Fruit fly (Drosophila melanogaster) whole organism, embryonic: ENCODE data around the gene Sam-S.
A peak's percentile ranks its signal among the peaks of the same experiment; 100 is the strongest.

Source experiments
- Asciz ChIP-seq: fragments of 200-800 bp; sonication (Bioruptor generic); optimal IDR thresholded peaks from 2 replicates; lab custom pipeline; 2017; ENCODE audit warnings: missing biosample characterization, mild to moderate bottlenecking, missing genetic modification characterization, missing genetic modification reagents
- Awh ChIP-seq: fragments of 200-800 bp; sonication (Bioruptor generic); IDR thresholded peaks from 2 replicates; pipeline ENCODE4, ENCODE4 v1.3.6; 2022; ENCODE audit warnings: missing biosample characterization, missing genetic modification characterization
- Bgb ChIP-seq: fragments of 200-800 bp; sonication (Bioruptor generic); IDR thresholded peaks from 2 replicates; pipeline ENCODE4 v1.3.6; 2022; ENCODE audit warnings: missing biosample characterization, missing genetic modification characterization; ENCODE audit not compliant: partially characterized antibody
- CG11085 ChIP-seq: fragments of 200-800 bp; sonication (Bioruptor generic); IDR thresholded peaks from 2 replicates; pipeline ENCODE4 v1.3.6; 2022; ENCODE audit warnings: missing biosample characterization, missing genetic modification characterization
- CG11560 ChIP-seq: fragments of 200-800 bp; sonication (Bioruptor generic); IDR thresholded peaks from 3 replicates; pipeline ENCODE4 v1.3.6; 2022; ENCODE audit warnings: missing biosample characterization, missing genetic modification characterization
- CG12104 ChIP-seq: fragments of 200-800 bp; sonication (Bioruptor generic); optimal IDR thresholded peaks from 3 replicates; lab custom pipeline; 2016; ENCODE audit warnings: missing biosample characterization, missing genetic modification characterization
- CG12236 ChIP-seq: fragments of 200-800 bp; sonication (Bioruptor generic); optimal IDR thresholded peaks from 2 replicates; lab custom pipeline; 2016; ENCODE audit warnings: missing biosample characterization, missing genetic modification characterization
- CG12299 ChIP-seq: fragments of 200-800 bp; sonication (Bioruptor generic); optimal IDR thresholded peaks from 2 replicates; lab custom pipeline; 2018; ENCODE audit warnings: missing biosample characterization, mild to moderate bottlenecking, missing genetic modification characterization
- CG14014 ChIP-seq: fragments of 200-800 bp; sonication (Bioruptor generic); IDR thresholded peaks from 2 replicates; pipeline ENCODE4 v1.3.6; 2022; ENCODE audit warnings: missing biosample characterization, missing genetic modification characterization
- CG14050 ChIP-seq: fragments of 200-800 bp; sonication (Bioruptor generic); IDR thresholded peaks from 3 replicates; pipeline ENCODE4 v1.3.6; 2022; ENCODE audit warnings: missing biosample characterization, missing genetic modification characterization
- CG14860 ChIP-seq: fragments of 200-800 bp; sonication (Bioruptor generic); IDR thresholded peaks from 3 replicates; pipeline ENCODE4 v1.3.6; 2022; ENCODE audit warnings: missing biosample characterization, missing genetic modification characterization; ENCODE audit not compliant: partially characterized antibody
- CG15073 ChIP-seq: fragments of 200-800 bp; sonication (Bioruptor generic); optimal IDR thresholded peaks from 2 replicates; lab custom pipeline; 2016; ENCODE audit warnings: missing biosample characterization, missing genetic modification characterization
- CG17912 ChIP-seq: fragments of 200-800 bp; sonication (Bioruptor generic); optimal IDR thresholded peaks from 2 replicates; lab custom pipeline; 2018; ENCODE audit warnings: missing biosample characterization, mild to moderate bottlenecking, missing genetic modification characterization
- CG30020 ChIP-seq: fragments of 200-800 bp; optimal IDR thresholded peaks from 2 replicates; lab custom pipeline; 2019; ENCODE audit warnings: missing biosample characterization, mild to moderate bottlenecking, missing genetic modification characterization, moderate library complexity
- CG3407 ChIP-seq: fragments of 200-800 bp; sonication (Bioruptor generic); optimal IDR thresholded peaks from 2 replicates; lab custom pipeline; 2018; ENCODE audit warnings: missing biosample characterization, mild to moderate bottlenecking, missing genetic modification characterization
- CG6813 ChIP-seq: fragments of 200-800 bp; sonication (Bioruptor generic); optimal IDR thresholded peaks from 2 replicates; lab custom pipeline; 2017; ENCODE audit warnings: missing biosample characterization, missing genetic modification characterization, mild to moderate bottlenecking, moderate library complexity, missing genetic modification reagents
- CG7372 ChIP-seq: fragments of 200-800 bp; sonication (Bioruptor generic); IDR thresholded peaks from 2 replicates; pipeline ENCODE4 v1.3.6; 2022; ENCODE audit warnings: missing biosample characterization, missing genetic modification characterization
- CG7839 ChIP-seq: fragments of 200-800 bp; sonication (Bioruptor generic); optimal IDR thresholded peaks from 3 replicates; lab custom pipeline; 2018; ENCODE audit warnings: missing biosample characterization, mild to moderate bottlenecking, missing genetic modification characterization, moderate library complexity
- CG8388 ChIP-seq: fragments of 200-800 bp; sonication (Bioruptor generic); optimal IDR thresholded peaks from 2 replicates; lab custom pipeline; 2019; ENCODE audit warnings: missing biosample characterization, mild to moderate bottlenecking, missing genetic modification characterization, moderate library complexity
- CG8924 ChIP-seq: fragments of 200-800 bp; optimal IDR thresholded peaks from 3 replicates; lab custom pipeline; 2019; ENCODE audit warnings: missing biosample characterization, mild to moderate bottlenecking, missing genetic modification characterization, moderate library complexity
- CG9817 ChIP-seq: fragments of 200-800 bp; sonication (Bioruptor generic); optimal IDR thresholded peaks from 2 replicates; lab custom pipeline; 2018; ENCODE audit warnings: missing biosample characterization, mild to moderate bottlenecking, missing genetic modification characterization, moderate library complexity
- Gsc ChIP-seq: fragments of 200-800 bp; sonication (Bioruptor generic); IDR thresholded peaks from 2 replicates; pipeline ENCODE4 v1.3.6; 2022; ENCODE audit warnings: missing biosample characterization, missing genetic modification characterization
- Lim3 ChIP-seq: fragments of 200-800 bp; sonication (Bioruptor generic); IDR thresholded peaks from 2 replicates; pipeline ENCODE4 v1.3.6; 2022; ENCODE audit warnings: missing biosample characterization, missing genetic modification characterization
- MTF-1 ChIP-seq: fragments of 200-800 bp; sonication (Bioruptor generic); optimal IDR thresholded peaks from 2 replicates; lab custom pipeline; 2018; ENCODE audit warnings: missing biosample characterization, mild to moderate bottlenecking, missing genetic modification characterization, borderline replicate concordance
- Myb ChIP-seq: fragments of 200-800 bp; sonication (Bioruptor generic); optimal IDR thresholded peaks from 2 replicates; lab custom pipeline; 2016; ENCODE audit warnings: missing biosample characterization, missing genetic modification characterization
- NC2α ChIP-seq: fragments of 200-800 bp; sonication (Bioruptor generic); optimal IDR thresholded peaks from 2 replicates; lab custom pipeline; 2016; ENCODE audit warnings: missing biosample characterization, missing genetic modification characterization
- Optix ChIP-seq: fragments of 200-800 bp; sonication (Bioruptor generic); IDR thresholded peaks from 3 replicates; pipeline ENCODE4 v1.3.6; 2022; ENCODE audit warnings: missing biosample characterization, missing genetic modification characterization
- PHDP ChIP-seq: fragments of 200-800 bp; sonication (Bioruptor generic); optimal IDR thresholded peaks from 3 replicates; lab custom pipeline; 2018; ENCODE audit warnings: missing biosample characterization, mild to moderate bottlenecking, missing genetic modification characterization, moderate library complexity
- Scr ChIP-seq: fragments of 200-800 bp; sonication (Bioruptor generic); IDR thresholded peaks from 2 replicates; pipeline ENCODE4 v1.3.6; 2022; ENCODE audit warnings: missing biosample characterization, missing genetic modification characterization; ENCODE audit not compliant: partially characterized antibody
- Six4 ChIP-seq: fragments of 200-800 bp; sonication (Bioruptor generic); optimal IDR thresholded peaks from 2 replicates; lab custom pipeline; 2016; ENCODE audit warnings: missing biosample characterization, missing genetic modification characterization
- Ssrp ChIP-seq: fragments of 200-800 bp; sonication (Bioruptor generic); optimal IDR thresholded peaks from 2 replicates; lab custom pipeline; 2018; ENCODE audit warnings: missing biosample characterization, mild to moderate bottlenecking, missing genetic modification characterization, moderate library complexity
- bcd ChIP-seq: fragments of 200-800 bp; sonication (Bioruptor generic); optimal IDR thresholded peaks from 2 replicates; lab custom pipeline; 2017; ENCODE audit warnings: missing biosample characterization, mild to moderate bottlenecking, missing genetic modification characterization
- dpn ChIP-seq, 2 experiments: fragments of 200-800 bp; sonication (Bioruptor generic); optimal IDR thresholded peaks; 3 replicates each; lab custom pipeline; 2016; ENCODE audit warnings: missing biosample characterization in 2 of 2, missing genetic modification characterization in 2 of 2
- ewg ChIP-seq: fragments of 200-800 bp; sonication (Bioruptor generic); optimal IDR thresholded peaks from 3 replicates; lab custom pipeline; 2017; ENCODE audit warnings: mild to moderate bottlenecking, missing biosample characterization, missing genetic modification reagents, missing genetic modification characterization
- fd3F ChIP-seq: fragments of 200-800 bp; sonication (Bioruptor generic); optimal IDR thresholded peaks from 2 replicates; lab custom pipeline; 2018; ENCODE audit warnings: missing biosample characterization, mild to moderate bottlenecking, missing genetic modification characterization, moderate library complexity
- grn ChIP-seq: fragments of 200-800 bp; sonication (Bioruptor generic); optimal IDR thresholded peaks from 3 replicates; lab custom pipeline; 2017; ENCODE audit warnings: missing biosample characterization, missing genetic modification characterization
- insv ChIP-seq, 2 experiments: fragments of 200-800 bp; sonication (Bioruptor generic); optimal IDR thresholded peaks; 3 replicates each; lab custom pipeline; 2016 to 2018; ENCODE audit warnings: missing biosample characterization in 2 of 2, missing genetic modification characterization in 2 of 2
- lbe ChIP-seq: fragments of 200-800 bp; sonication (Bioruptor generic); optimal IDR thresholded peaks from 2 replicates; lab custom pipeline; 2016; ENCODE audit warnings: missing biosample characterization, mild to moderate bottlenecking, missing genetic modification characterization
- mirr ChIP-seq: fragments of 200-800 bp; sonication (Bioruptor generic); optimal IDR thresholded peaks from 3 replicates; lab custom pipeline; 2018; ENCODE audit warnings: missing biosample characterization, mild to moderate bottlenecking, missing genetic modification characterization
- nau ChIP-seq: fragments of 200-800 bp; sonication (Bioruptor generic); optimal IDR thresholded peaks from 3 replicates; lab custom pipeline; 2017; ENCODE audit warnings: missing biosample characterization, mild to moderate bottlenecking, missing genetic modification characterization, missing genetic modification reagents
- nerfin-2 ChIP-seq: fragments of 200-800 bp; sonication (Bioruptor generic); IDR thresholded peaks from 2 replicates; pipeline ENCODE4 v1.3.6; 2022; ENCODE audit warnings: missing biosample characterization, missing genetic modification characterization; ENCODE audit not compliant: partially characterized antibody
- onecut ChIP-seq: fragments of 200-800 bp; sonication (Bioruptor generic); IDR thresholded peaks from 2 replicates; pipeline ENCODE4 v1.3.6; 2022; ENCODE audit warnings: missing biosample characterization, missing genetic modification characterization
- p53 ChIP-seq: fragments of 200-800 bp; sonication (Bioruptor generic); optimal IDR thresholded peaks from 2 replicates; lab custom pipeline; 2016; ENCODE audit warnings: missing biosample characterization, missing genetic modification characterization
- pnt ChIP-seq: fragments of 200-800 bp; sonication (Bioruptor generic); optimal IDR thresholded peaks from 3 replicates; lab custom pipeline; 2016; ENCODE audit warnings: missing biosample characterization, missing genetic modification characterization
- seq ChIP-seq: fragments of 200-800 bp; sonication (Bioruptor generic); IDR thresholded peaks from 2 replicates; pipeline ENCODE4 v1.3.6; 2022; ENCODE audit warnings: missing biosample characterization, missing genetic modification characterization
- sqz ChIP-seq: fragments of 200-800 bp; sonication (Bioruptor generic); optimal IDR thresholded peaks from 3 replicates; lab custom pipeline; 2018; ENCODE audit warnings: missing biosample characterization, mild to moderate bottlenecking, missing genetic modification characterization
- twi ChIP-seq: fragments of 200-800 bp; optimal IDR thresholded peaks from 2 replicates; lab custom pipeline; 2019; ENCODE audit warnings: missing biosample characterization, mild to moderate bottlenecking, missing genetic modification characterization, moderate library complexity
- usp ChIP-seq: fragments of >200 bp; optimal IDR thresholded peaks from 2 replicates; lab custom pipeline; 2017; ENCODE audit warnings: missing biosample characterization, missing genetic modification characterization
- vnd ChIP-seq: fragments of 200-800 bp; sonication (Bioruptor generic); IDR thresholded peaks from 3 replicates; pipeline ENCODE4 v1.3.6; 2022; ENCODE audit warnings: missing biosample characterization, missing genetic modification characterization; ENCODE audit not compliant: partially characterized antibody

Sam-S gene

DNA sequence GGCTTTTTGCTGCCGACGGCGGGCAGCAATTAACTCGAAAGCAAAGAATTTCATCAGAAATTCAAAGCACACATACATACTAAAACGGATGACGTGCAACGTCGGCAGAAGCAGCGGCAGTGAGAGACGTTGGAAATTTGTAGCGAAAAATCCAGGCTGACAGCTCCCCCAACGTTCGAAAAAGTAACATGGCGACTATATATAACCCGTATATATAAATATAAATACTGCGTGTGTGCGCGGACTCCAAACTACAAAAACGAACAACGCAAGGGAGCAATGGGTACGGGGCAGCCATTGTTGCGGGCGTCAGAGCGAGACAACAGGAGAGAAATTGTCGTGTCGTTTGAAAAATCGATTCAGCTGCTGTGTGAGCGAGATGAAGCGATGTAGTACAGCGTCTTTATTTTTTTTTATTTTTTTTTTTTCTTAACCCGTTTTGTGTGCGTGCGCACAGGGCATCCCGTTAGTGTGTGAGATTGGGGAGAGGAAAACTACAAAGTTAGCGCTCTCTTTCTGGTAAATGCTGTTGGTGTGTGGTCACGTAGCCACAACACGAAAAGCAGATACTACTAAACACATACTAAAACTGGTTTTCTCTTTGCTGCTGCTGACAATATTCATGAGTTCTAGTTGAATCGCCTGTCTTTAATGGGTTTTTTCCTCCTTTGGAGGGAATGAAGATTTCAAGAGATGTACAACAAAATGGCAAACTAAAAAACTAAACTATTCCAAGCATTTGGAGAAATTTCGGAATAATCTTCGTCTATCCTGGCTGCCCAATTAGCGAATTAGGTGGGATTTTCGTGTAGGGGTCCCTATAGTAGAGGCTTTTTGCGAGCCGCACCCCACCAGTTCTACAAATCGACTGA lies 54.1 kb downstream of the Sam-S start (continued):
- TF ChIP-seq CG14860 (GFP tag; lab: Robert Waterston, UW): no peak
- no peak for TF ChIP-seq dpn (GFP tag; optimal IDR thresholded peaks at IDR 0.05; lab: Kevin White, UChicago)
- no peak for TF ChIP-seq Lim3 (GFP tag; lab: Robert Waterston, UW)
- TF ChIP-seq mirr (GFP tag; lab: Kevin White, UChicago): peak; percentile 86
- peak; percentile 28 for TF ChIP-seq CG8924 (tag; lab: Kevin White, UChicago)
- TF ChIP-seq CG12299 (tag; lab: Kevin White, UChicago): no peak
- no peak for TF ChIP-seq Myb (GFP tag; lab: Kevin White, UChicago)
- peak; percentile 54 for TF ChIP-seq MTF-1 (GFP tag; lab: Kevin White, UChicago)
- TF ChIP-seq insv (GFP tag; optimal IDR thresholded peaks at IDR 0.05; lab: Kevin White, UChicago): peak in 1 of 2 experiments; percentile 27
- TF ChIP-seq twi: no peak
- TF ChIP-seq CG8388: no peak
- TF ChIP-seq Six4 (GFP tag; lab: Kevin White, UChicago): no peak
- TF ChIP-seq nerfin-2: no peak
- no peak for TF ChIP-seq Gsc (GFP tag; lab: Robert Waterston, UW)
- peak; percentile 99 for TF ChIP-seq CG3407
- TF ChIP-seq Ssrp (tag; lab: Kevin White, UChicago): peak; percentile 48
- no peak for TF ChIP-seq CG14014 (GFP tag; lab: Robert Waterston, UW)
- peak; percentile 100 for TF ChIP-seq onecut (GFP tag; lab: Robert Waterston, UW)
- no peak for TF ChIP-seq fd3F (GFP tag; lab: Kevin White, UChicago)
- no peak for TF ChIP-seq Awh (GFP tag; lab: Robert Waterston, UW)
- TF ChIP-seq Bgb (GFP tag; lab: Robert Waterston, UW): no peak
- TF ChIP-seq bcd: peak; percentile 22
- TF ChIP-seq usp (GFP tag; lab: Kevin White, UChicago): no peak
- no peak for TF ChIP-seq nau (GFP tag; lab: Kevin White, UChicago)
- TF ChIP-seq sqz (GFP tag; lab: Kevin White, UChicago): peak; percentile 100
- no peak for TF ChIP-seq CG15073 (GFP tag; lab: Kevin White, UChicago)
- TF ChIP-seq seq: no peak
- no peak for TF ChIP-seq CG14050 (GFP tag; lab: Robert Waterston, UW)
- TF ChIP-seq CG30020 (tag; lab: Kevin White, UChicago): no peak
- TF ChIP-seq CG6813 (GFP tag; lab: Kevin White, UChicago): no peak
- no peak for TF ChIP-seq PHDP (tag; lab: Kevin White, UChicago)
- TF ChIP-seq pnt (GFP tag; lab: Kevin White, UChicago): no peak
- TF ChIP-seq ewg (GFP tag; lab: Kevin White, UChicago): peak; percentile 96
- TF ChIP-seq vnd (GFP tag; lab: Robert Waterston, UW): no peak
- no peak for TF ChIP-seq NC2α (GFP tag; lab: Kevin White, UChicago)
- no peak for TF ChIP-seq p53
- TF ChIP-seq CG11085 (GFP tag; lab: Robert Waterston, UW): no peak
- no peak for TF ChIP-seq CG7372 (GFP tag; lab: Robert Waterston, UW)
- TF ChIP-seq CG12236: no peak
- no peak for TF ChIP-seq CG11560 (tag; lab: Robert Waterston, UW)
- TF ChIP-seq CG12104 (GFP tag; lab: Kevin White, UChicago): no peak
- TF ChIP-seq CG17912 (GFP tag; lab: Kevin White, UChicago): peak; percentile 59
- TF ChIP-seq CG7839 (tag; lab: Kevin White, UChicago): peak; percentile 12
- peak; percentile 17 for TF ChIP-seq CG9817 (tag; lab: Kevin White, UChicago)
- no peak for TF ChIP-seq Optix (GFP tag; lab: Robert Waterston, UW)
- peak; percentile 89 for TF ChIP-seq lbe (GFP tag; lab: Kevin White, UChicago)
- TF ChIP-seq Asciz: no peak
- no peak for TF ChIP-seq grn (GFP tag; lab: Kevin White, UChicago)
- no peak for TF ChIP-seq Scr (GFP tag; lab: Robert Waterston, UW)
